Fruit fly (Drosophila melanogaster) whole organism, embryonic: ENCODE measurements around the gene ago.
A peak's percentile ranks its signal among the peaks of the same experiment; 100 is the strongest.

Source experiments
- Antp ChIP-seq: fragments of 200-800 bp; sonication (Bioruptor generic); optimal IDR thresholded peaks from 3 replicates; lab custom pipeline; 2016; ENCODE audit warnings: missing biosample characterization, missing genetic modification characterization
- B-H2 ChIP-seq: fragments of 200-800 bp; sonication (Bioruptor generic); optimal IDR thresholded peaks from 2 replicates; lab custom pipeline; 2018; ENCODE audit warnings: missing biosample characterization, mild to moderate bottlenecking, missing genetic modification characterization
- CG10267 ChIP-seq: fragments of 200-800 bp; sonication (Bioruptor generic); optimal IDR thresholded peaks from 2 replicates; lab custom pipeline; 2018; ENCODE audit warnings: missing biosample characterization, mild to moderate bottlenecking, missing genetic modification characterization, moderate library complexity
- CG10431 ChIP-seq: fragments of 200-800 bp; sonication (Bioruptor generic); optimal IDR thresholded peaks from 3 replicates; lab custom pipeline; 2018; ENCODE audit warnings: missing biosample characterization, mild to moderate bottlenecking, missing genetic modification characterization
- CG13775 ChIP-seq: fragments of 200-800 bp; sonication (Bioruptor generic); optimal IDR thresholded peaks from 3 replicates; lab custom pipeline; 2017; ENCODE audit warnings: missing biosample characterization, mild to moderate bottlenecking, missing genetic modification characterization
- CG14860 ChIP-seq: fragments of 200-800 bp; sonication (Bioruptor generic); IDR thresholded peaks from 3 replicates; pipeline ENCODE4 v1.3.6; 2022; ENCODE audit warnings: missing biosample characterization, missing genetic modification characterization; ENCODE audit not compliant: partially characterized antibody
- CG17186 ChIP-seq: fragments of 200-800 bp; sonication (Bioruptor generic); optimal IDR thresholded peaks from 3 replicates; lab custom pipeline; 2017; ENCODE audit warnings: missing biosample characterization, missing genetic modification reagents, missing genetic modification characterization
- CG17912 ChIP-seq: fragments of 200-800 bp; sonication (Bioruptor generic); optimal IDR thresholded peaks from 2 replicates; lab custom pipeline; 2018; ENCODE audit warnings: missing biosample characterization, mild to moderate bottlenecking, missing genetic modification characterization
- CG18764 ChIP-seq: fragments of 200-800 bp; sonication (Bioruptor generic); optimal IDR thresholded peaks from 3 replicates; lab custom pipeline; 2016; ENCODE audit warnings: missing biosample characterization, missing genetic modification characterization
- CG2116 ChIP-seq: fragments of 200-800 bp; sonication (Bioruptor generic); optimal IDR thresholded peaks from 3 replicates; lab custom pipeline; 2018; ENCODE audit warnings: missing biosample characterization, mild to moderate bottlenecking, missing genetic modification characterization
- CG30431 ChIP-seq: fragments of 200-800 bp; sonication (Bioruptor generic); optimal IDR thresholded peaks from 2 replicates; lab custom pipeline; 2017; ENCODE audit warnings: missing biosample characterization, missing genetic modification characterization
- CG31365 ChIP-seq: fragments of 200-800 bp; sonication (Bioruptor generic); optimal IDR thresholded peaks from 2 replicates; lab custom pipeline; 2018; ENCODE audit warnings: missing biosample characterization, mild to moderate bottlenecking, missing genetic modification characterization
- CG31441 ChIP-seq: fragments of 200-800 bp; sonication (Bioruptor generic); IDR thresholded peaks from 2 replicates; pipeline ENCODE4 v1.3.6; 2022; ENCODE audit warnings: missing biosample characterization, missing genetic modification characterization
- CG4360 ChIP-seq: fragments of 200-800 bp; sonication (Bioruptor generic); IDR thresholded peaks from 2 replicates; pipeline ENCODE4 v1.3.6; 2022; ENCODE audit warnings: missing biosample characterization, missing genetic modification characterization
- CG4730 ChIP-seq: fragments of 200-800 bp; sonication (Bioruptor generic); IDR thresholded peaks from 2 replicates; pipeline ENCODE4 v1.3.6; 2022; ENCODE audit warnings: missing biosample characterization, missing genetic modification characterization
- CG4820 ChIP-seq: fragments of 200-800 bp; sonication (Bioruptor generic); optimal IDR thresholded peaks from 3 replicates; lab custom pipeline; 2016; ENCODE audit warnings: missing biosample characterization, missing genetic modification characterization
- CG6654 ChIP-seq: fragments of 200-800 bp; sonication (Bioruptor generic); optimal IDR thresholded peaks from 2 replicates; lab custom pipeline; 2017; ENCODE audit warnings: missing biosample characterization, mild to moderate bottlenecking, missing genetic modification characterization
- CG7928 ChIP-seq: fragments of 200-800 bp; sonication (Bioruptor generic); optimal IDR thresholded peaks from 2 replicates; lab custom pipeline; 2017; ENCODE audit warnings: missing biosample characterization, mild to moderate bottlenecking, missing genetic modification characterization
- CG8478 ChIP-seq: fragments of >200 bp; optimal IDR thresholded peaks from 2 replicates; lab custom pipeline; 2018
- CG9797 ChIP-seq: fragments of 200-800 bp; sonication (Bioruptor generic); optimal IDR thresholded peaks from 3 replicates; lab custom pipeline; 2018; ENCODE audit warnings: missing biosample characterization, mild to moderate bottlenecking, missing genetic modification characterization
- Chrac-16 ChIP-seq: fragments of 200-800 bp; sonication (Bioruptor generic); optimal IDR thresholded peaks from 3 replicates; lab custom pipeline; 2016; ENCODE audit warnings: missing biosample characterization, missing genetic modification characterization
- CoRest ChIP-seq: fragments of 200-800 bp; sonication (Bioruptor generic); optimal IDR thresholded peaks from 3 replicates; lab custom pipeline; 2018; ENCODE audit warnings: missing biosample characterization, mild to moderate bottlenecking, missing genetic modification characterization, moderate library complexity
- D19B ChIP-seq: fragments of 200-800 bp; sonication (Bioruptor generic); optimal IDR thresholded peaks from 2 replicates; lab custom pipeline; 2017; ENCODE audit warnings: missing biosample characterization, mild to moderate bottlenecking, missing genetic modification characterization
- Deaf1 ChIP-seq: fragments of 200-800 bp; optimal IDR thresholded peaks from 3 replicates; lab custom pipeline; 2019; ENCODE audit warnings: missing biosample characterization, mild to moderate bottlenecking, missing genetic modification characterization, moderate library complexity
- Dek ChIP-seq: fragments of 200-800 bp; sonication (Bioruptor generic); optimal IDR thresholded peaks from 3 replicates; lab custom pipeline; 2019; ENCODE audit warnings: missing biosample characterization, mild to moderate bottlenecking, missing genetic modification characterization, moderate library complexity
- Elba2 ChIP-seq: fragments of 200-800 bp; sonication (Bioruptor generic); optimal IDR thresholded peaks from 3 replicates; lab custom pipeline; 2016; ENCODE audit warnings: missing biosample characterization, missing genetic modification characterization
- HLH4C ChIP-seq: fragments of 200-800 bp; sonication (Bioruptor generic); IDR thresholded peaks from 3 replicates; pipeline ENCODE4 v1.3.6; 2022; ENCODE audit warnings: missing biosample characterization, missing genetic modification characterization; ENCODE audit not compliant: partially characterized antibody
- HmgD ChIP-seq: fragments of 200-800 bp; sonication (Bioruptor generic); optimal IDR thresholded peaks from 3 replicates; lab custom pipeline; 2016; ENCODE audit warnings: missing biosample characterization, missing genetic modification characterization
- Lpt ChIP-seq: fragments of >200 bp; optimal IDR thresholded peaks from 2 replicates; lab custom pipeline; 2018; ENCODE audit warnings: missing biosample characterization, missing genetic modification characterization
- MESR4 ChIP-seq: fragments of 200-800 bp; sonication (Bioruptor generic); optimal IDR thresholded peaks from 2 replicates; lab custom pipeline; 2018; ENCODE audit warnings: missing biosample characterization, mild to moderate bottlenecking, missing genetic modification characterization, moderate library complexity
- Nf-YC ChIP-seq: fragments of 200-800 bp; optimal IDR thresholded peaks from 3 replicates; lab custom pipeline; 2019; ENCODE audit warnings: missing biosample characterization, mild to moderate bottlenecking, missing genetic modification characterization, moderate library complexity
- Opbp ChIP-seq: fragments of 200-800 bp; sonication (Bioruptor generic); IDR thresholded peaks from 3 replicates; pipeline ENCODE4 v1.3.6; 2022; ENCODE audit warnings: missing biosample characterization, missing genetic modification characterization; ENCODE audit not compliant: partially characterized antibody
- Trl ChIP-seq, 3 experiments: fragments of >200 bp in 2 of 3; fragments of 200-800 bp in 1 of 3; sonication (Bioruptor generic) in 1 of 3; optimal IDR thresholded peaks; 2 replicates in 1 of 3; 3 replicates in 2 of 3; lab custom pipeline; 2016 to 2017; ENCODE audit warnings: missing biosample characterization in 1 of 3, missing genetic modification characterization in 1 of 3
- ato ChIP-seq: fragments of 200-800 bp; sonication (Bioruptor generic); IDR thresholded peaks from 2 replicates; pipeline ENCODE4 v1.3.6; 2022; ENCODE audit warnings: missing biosample characterization, missing genetic modification characterization; ENCODE audit not compliant: partially characterized antibody
- bcd ChIP-seq: fragments of 200-800 bp; sonication (Bioruptor generic); optimal IDR thresholded peaks from 2 replicates; lab custom pipeline; 2017; ENCODE audit warnings: missing biosample characterization, mild to moderate bottlenecking, missing genetic modification characterization
- cas ChIP-seq: fragments of 200-800 bp; sonication (Bioruptor generic); IDR thresholded peaks from 2 replicates; pipeline ENCODE4 v1.3.6; 2022; ENCODE audit warnings: missing biosample characterization, missing genetic modification characterization
- chif ChIP-seq, 2 experiments: fragments of 200-800 bp; sonication (Bioruptor generic); optimal IDR thresholded peaks; 3 replicates each; lab custom pipeline; 2016; ENCODE audit warnings: missing biosample characterization in 2 of 2, missing genetic modification characterization in 2 of 2
- dimm ChIP-seq: fragments of 200-800 bp; sonication (Bioruptor generic); IDR thresholded peaks from 2 replicates; pipeline ENCODE4 v1.3.6; 2022; ENCODE audit warnings: missing biosample characterization, missing genetic modification characterization
- eve ChIP-seq, 2 experiments: fragments of >200 bp; optimal IDR thresholded peaks; 2 replicates each; lab custom pipeline; 2017; ENCODE audit warnings: missing biosample characterization in 2 of 2, missing genetic modification characterization in 2 of 2
- gce ChIP-seq: fragments of 200-800 bp; sonication (Bioruptor generic); IDR thresholded peaks from 3 replicates; pipeline ENCODE4 v1.3.6; 2022; ENCODE audit warnings: missing biosample characterization, missing genetic modification characterization
- gsb-n ChIP-seq: fragments of 200-800 bp; sonication (Bioruptor generic); optimal IDR thresholded peaks from 3 replicates; lab custom pipeline; 2018; ENCODE audit warnings: missing biosample characterization, mild to moderate bottlenecking, missing genetic modification characterization
- h ChIP-seq: fragments of >200 bp; optimal IDR thresholded peaks from 2 replicates; lab custom pipeline; 2017
- hkb ChIP-seq, 2 experiments: fragments of 200-800 bp in 1 of 2; fragments of >200 bp in 1 of 2; sonication (Bioruptor generic) in 1 of 2; IDR thresholded peaks in 1 of 2; optimal IDR thresholded peaks in 1 of 2; 2 replicates each; pipeline versions ENCODE4 v1.3.6 to Lab custom; 2017 to 2022; ENCODE audit warnings: missing biosample characterization in 1 of 2, missing genetic modification characterization in 1 of 2
- mld ChIP-seq: fragments of 200-800 bp; sonication (Bioruptor generic); IDR thresholded peaks from 3 replicates; pipeline ENCODE4 v1.3.6; 2022; ENCODE audit warnings: missing biosample characterization, missing genetic modification characterization; ENCODE audit not compliant: partially characterized antibody
- pita ChIP-seq: fragments of 200-800 bp; sonication (Bioruptor generic); optimal IDR thresholded peaks from 2 replicates; lab custom pipeline; 2017; ENCODE audit warnings: missing biosample characterization, mild to moderate bottlenecking, missing genetic modification characterization
- ro ChIP-seq: fragments of 200-800 bp; sonication (Bioruptor generic); IDR thresholded peaks from 2 replicates; pipeline ENCODE4 v1.3.6; 2022; ENCODE audit warnings: missing biosample characterization, missing genetic modification characterization
- seq ChIP-seq: fragments of 200-800 bp; sonication (Bioruptor generic); IDR thresholded peaks from 2 replicates; pipeline ENCODE4 v1.3.6; 2022; ENCODE audit warnings: missing biosample characterization, missing genetic modification characterization
- stwl ChIP-seq: fragments of 200-800 bp; sonication (Bioruptor generic); optimal IDR thresholded peaks from 3 replicates; lab custom pipeline; 2018; ENCODE audit warnings: missing biosample characterization, mild to moderate bottlenecking, missing genetic modification characterization, moderate library complexity
- usp ChIP-seq: fragments of >200 bp; optimal IDR thresholded peaks from 2 replicates; lab custom pipeline; 2017; ENCODE audit warnings: missing biosample characterization, missing genetic modification characterization

Gene ago

DNA sequence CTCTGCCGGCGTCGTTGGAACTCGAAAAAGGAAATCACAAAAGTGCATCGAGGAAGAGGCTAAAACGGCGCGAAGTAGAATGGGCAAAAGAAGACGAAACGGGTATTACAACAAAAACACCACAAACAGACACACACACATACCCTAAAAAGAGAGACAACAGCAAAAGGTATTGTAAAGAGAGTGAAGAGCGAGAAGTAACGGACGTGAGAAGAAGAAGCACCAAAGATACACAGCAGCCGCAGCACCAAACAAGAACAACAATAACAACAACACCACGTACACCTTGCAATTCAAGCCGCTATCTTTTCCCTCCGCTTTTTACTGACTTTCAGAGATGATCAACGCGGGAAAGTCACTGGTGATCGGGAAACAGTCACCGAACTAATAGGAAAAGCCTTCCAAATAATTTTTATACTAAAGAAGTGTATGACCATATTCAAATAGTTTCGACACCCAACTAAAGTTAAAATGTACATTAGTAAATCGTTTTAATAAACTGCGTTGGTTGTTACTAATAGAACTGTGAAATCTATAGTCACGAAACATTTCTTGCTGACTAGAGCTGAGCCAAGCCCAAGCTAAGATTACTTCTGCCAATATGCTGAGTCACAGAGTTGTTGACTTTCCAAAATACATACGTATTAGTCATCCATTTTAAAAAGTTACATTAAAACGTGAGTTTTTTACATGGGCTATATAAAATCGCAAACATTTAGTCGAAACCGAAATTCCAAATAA, 1.8 kb downstream of the ago start (continued):
- TF ChIP-seq Elba2 (GFP tag; lab: Kevin White, UChicago) = no peak
- TF ChIP-seq CG4360 (GFP tag; lab: Robert Waterston, UW) = peak; percentile 99
- TF ChIP-seq dimm (GFP tag; lab: Robert Waterston, UW) = no peak
- no peak for TF ChIP-seq CG13775 (GFP tag; lab: Kevin White, UChicago)
- no peak for TF ChIP-seq pita (GFP tag; lab: Kevin White, UChicago)
- TF ChIP-seq Trl (optimal IDR thresholded peaks at IDR 0.05; lab: Kevin White, UChicago) = peak; percentile 42 to 62
- TF ChIP-seq Trl (GFP tag; optimal IDR thresholded peaks at IDR 0.05; lab: Kevin White, UChicago) = no peak
- no peak for TF ChIP-seq HLH4C (GFP tag; lab: Robert Waterston, UW)
- no peak for TF ChIP-seq hkb (optimal IDR thresholded peaks at IDR 0.05; lab: Kevin White, UChicago)
- TF ChIP-seq hkb (GFP tag; IDR thresholded peaks at IDR 0.05; lab: Robert Waterston, UW) = no peak
- TF ChIP-seq CG10267 (tag; lab: Kevin White, UChicago) = no peak
- no peak for TF ChIP-seq Lpt
- TF ChIP-seq CG31441 (GFP tag; lab: Robert Waterston, UW) = peak; percentile 48; the same call in 1 of the 2 replicates
- no peak for TF ChIP-seq CG17912 (GFP tag; lab: Kevin White, UChicago)

DNA sequence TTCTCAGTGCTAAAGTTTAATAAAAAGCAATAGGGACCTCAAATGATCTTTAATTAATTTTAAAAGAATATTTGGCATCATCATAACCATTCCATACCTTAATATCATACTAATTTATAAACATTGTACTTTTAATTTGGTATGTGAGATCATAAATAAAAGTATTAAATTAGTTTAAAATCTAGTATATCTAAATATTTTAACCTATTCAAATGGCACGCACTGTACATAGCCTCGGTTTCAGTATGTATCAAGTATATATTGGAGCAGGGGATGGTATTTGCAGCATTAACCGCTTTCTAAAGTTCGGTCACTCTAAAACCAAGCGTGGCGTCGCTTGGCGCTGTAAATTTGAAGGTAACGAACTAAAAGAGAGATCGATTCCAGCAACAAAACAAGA, 11.7 kb downstream of the ago start, which contains the start of gene pav:
pav (plus strand) TSS at position 307 of the 400 bp plus-strand sequence.
- TF ChIP-seq CG10431 (GFP tag; lab: Kevin White, UChicago) (no peak), cas (GFP tag; lab: Robert Waterston, UW) (peak; percentile 29; the same call in 1 of the 2 replicates), h (lab: Kevin White, UChicago) (no peak), seq (GFP tag; lab: Robert Waterston, UW) (no peak), Chrac-16 (peak; percentile 14), chif (GFP tag; optimal IDR thresholded peaks at IDR 0.05; lab: Kevin White, UChicago) (no peak), B-H2 (GFP tag; lab: Kevin White, UChicago) (no peak), CG6654 (no peak), eve (GFP tag; optimal IDR thresholded peaks at IDR 0.05; lab: Kevin White, UChicago) (no peak), ro (no peak), gsb-n (tag; lab: Kevin White, UChicago) (no peak), gce (no peak), CG2116 (GFP tag; lab: Kevin White, UChicago) (peak; percentile 4), CG18764 (no peak), CG9797 (GFP tag; lab: Kevin White, UChicago) (peak; percentile 79), CG30431 (no peak), Opbp (GFP tag; lab: Robert Waterston, UW) (0 out of 3 replicates have a peak, but pooled peaks have one; percentile 6), Deaf1 (tag; lab: Kevin White, UChicago) (no peak), mld (no peak), Dek (tag; lab: Kevin White, UChicago) (peak; percentile 35), CG31365 (tag; lab: Kevin White, UChicago) (no peak), CG4820 (no peak), Antp (no peak), D19B (GFP tag; lab: Kevin White, UChicago) (peak; percentile 86), CG4730 (GFP tag; lab: Robert Waterston, UW) (peak; percentile 44; the same call in 1 of the 2 replicates), HmgD (GFP tag; lab: Kevin White, UChicago) (no peak), CoRest (tag; lab: Kevin White, UChicago) (peak; percentile 70), CG14860 (GFP tag; lab: Robert Waterston, UW) (no peak), ato (no peak), CG8478 (lab: Kevin White, UChicago) (no peak), MESR4 (peak; percentile 46), CG17186 (GFP tag; lab: Kevin White, UChicago) (no peak), usp (GFP tag; lab: Kevin White, UChicago) (no peak), CG7928 (GFP tag; lab: Kevin White, UChicago) (no peak), Nf-YC (tag; lab: Kevin White, UChicago) (no peak), stwl (peak; percentile 39), bcd (GFP tag; lab: Kevin White, UChicago) (no peak)
